Fruit fly (Drosophila melanogaster): ENCODE data around the gene ab.

DNA sequence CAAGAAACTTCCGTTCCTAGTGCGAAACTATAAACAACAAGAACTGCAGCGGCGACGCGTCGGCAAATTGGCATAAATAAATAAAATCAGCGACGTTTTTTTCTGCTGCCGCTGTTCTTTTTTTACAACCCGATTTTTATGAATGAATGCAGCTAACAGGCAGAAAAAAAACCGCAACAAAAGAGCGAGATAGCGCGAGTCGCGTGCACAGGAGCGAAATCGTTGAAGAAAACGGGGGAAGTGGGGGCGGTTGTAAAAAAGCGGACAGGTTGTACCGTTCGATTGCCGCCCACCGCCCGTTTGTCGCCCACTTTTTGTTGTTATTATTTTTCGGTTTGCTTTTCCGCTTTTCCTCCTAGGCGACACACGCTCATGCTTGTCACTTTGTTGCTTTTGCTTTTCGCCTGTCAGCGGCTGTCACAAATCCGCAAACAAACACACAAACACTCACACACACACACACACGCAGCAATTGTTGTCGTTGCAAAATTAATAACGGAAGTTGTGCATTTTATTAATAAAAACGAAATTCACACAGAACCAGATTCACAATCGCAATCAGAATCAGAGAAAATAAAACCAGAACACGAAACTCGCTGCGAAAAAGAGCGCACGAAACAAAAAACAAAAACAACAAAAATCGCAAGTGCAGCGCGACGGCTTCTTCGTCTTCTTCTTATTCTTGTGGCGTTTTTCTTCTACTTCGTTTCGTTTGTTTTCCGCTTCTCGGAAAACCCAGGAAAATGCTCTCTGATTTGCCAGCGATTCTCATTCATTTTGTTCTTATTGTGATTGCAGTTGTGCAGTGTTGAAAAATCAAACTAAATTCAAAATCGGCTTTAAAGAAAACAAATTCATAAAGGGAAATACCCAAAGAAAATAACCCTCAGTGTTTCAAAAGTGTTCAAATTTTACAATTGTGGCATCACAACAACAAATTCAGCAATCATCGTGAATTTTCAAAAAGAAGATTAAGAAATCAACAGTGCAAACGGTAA lies 791 bp downstream of the ab start:
- TF ChIP-seq brk (GFP tag; optimal IDR thresholded peaks at IDR 0.05) (no peak), fru (GFP tag; optimal IDR thresholded peaks at IDR 0.05) (no peak), Hr83 (GFP tag; optimal IDR thresholded peaks at IDR 0.05; ENCODE audit: poor library complexity, severe bottlenecking) (no peak), pan (optimal IDR thresholded peaks at IDR 0.05) (no peak), usp (GFP tag; optimal IDR thresholded peaks at IDR 0.05) (no peak), sv (GFP tag; optimal IDR thresholded peaks at IDR 0.05) (no peak), Dif (GFP tag; optimal IDR thresholded peaks at IDR 0.05; ENCODE audit: partially characterized antibody) (no peak), woc (GFP tag; optimal IDR thresholded peaks at IDR 0.05) (no peak), OdsH (GFP tag; optimal IDR thresholded peaks at IDR 0.05) (no peak), dmrt93B (GFP tag; optimal IDR thresholded peaks at IDR 0.05) (no peak), psq (GFP tag; optimal IDR thresholded peaks at IDR 0.05) (no peak), jim (GFP tag; optimal IDR thresholded peaks at IDR 0.05) (no peak), CrebA (GFP tag; optimal IDR thresholded peaks at IDR 0.05; ENCODE audit: borderline replicate concordance) (no peak)
